Fruit fly (Drosophila melanogaster) whole organism, embryonic: Measurements from ENCODE around the gene scyl.

Experiments
- Awh ChIP-seq: fragments of 200-800 bp; sonication (Bioruptor generic); IDR thresholded peaks from 2 replicates; pipeline ENCODE4, ENCODE4 v1.3.6; 2022; ENCODE audit warnings: missing biosample characterization, missing genetic modification characterization
- B-H1 ChIP-seq: fragments of 200-800 bp; sonication (Bioruptor generic); IDR thresholded peaks from 3 replicates; pipeline ENCODE4 v1.3.6; 2022; ENCODE audit warnings: missing biosample characterization, missing genetic modification characterization
- CG11093 ChIP-seq: fragments of 200-800 bp; sonication (Bioruptor generic); IDR thresholded peaks from 3 replicates; pipeline ENCODE4 v1.3.6; 2022; ENCODE audit warnings: missing biosample characterization, missing genetic modification characterization
- CG11398 ChIP-seq: fragments of 200-800 bp; sonication (Bioruptor generic); optimal IDR thresholded peaks from 2 replicates; lab custom pipeline; 2016; ENCODE audit warnings: missing biosample characterization, missing genetic modification characterization
- CG1233 ChIP-seq: fragments of 200-800 bp; sonication (Bioruptor generic); optimal IDR thresholded peaks from 4 replicates; lab custom pipeline; 2018; ENCODE audit warnings: missing biosample characterization, mild to moderate bottlenecking, missing genetic modification characterization
- CG13424 ChIP-seq: fragments of 200-800 bp; sonication (Bioruptor generic); optimal IDR thresholded peaks from 2 replicates; lab custom pipeline; 2019; ENCODE audit warnings: missing biosample characterization, mild to moderate bottlenecking, missing genetic modification characterization, moderate library complexity
- CG14441 ChIP-seq: fragments of 200-800 bp; sonication (Bioruptor generic); IDR thresholded peaks from 2 replicates; pipeline ENCODE4 v1.3.6; 2022; ENCODE audit warnings: missing biosample characterization, missing genetic modification characterization
- CG14667 ChIP-seq: fragments of 200-800 bp; sonication (Bioruptor generic); IDR thresholded peaks from 2 replicates; pipeline ENCODE4 v1.3.6; 2022; ENCODE audit warnings: missing biosample characterization, missing genetic modification characterization
- CG15601 ChIP-seq: fragments of 200-800 bp; sonication (Bioruptor generic); optimal IDR thresholded peaks from 3 replicates; lab custom pipeline; 2019; ENCODE audit warnings: missing biosample characterization, mild to moderate bottlenecking, missing genetic modification characterization, moderate library complexity
- CG30403 ChIP-seq: fragments of 200-800 bp; sonication (Bioruptor generic); optimal IDR thresholded peaks from 3 replicates; lab custom pipeline; 2016; ENCODE audit warnings: missing biosample characterization, missing genetic modification characterization
- CG4424 ChIP-seq: fragments of 200-800 bp; sonication (Bioruptor generic); optimal IDR thresholded peaks from 3 replicates; lab custom pipeline; 2016; ENCODE audit warnings: missing biosample characterization, missing genetic modification characterization
- CG5180 ChIP-seq: fragments of 200-800 bp; sonication (Bioruptor generic); optimal IDR thresholded peaks from 3 replicates; lab custom pipeline; 2017; ENCODE audit warnings: missing biosample characterization, missing genetic modification characterization, mild to moderate bottlenecking, moderate library complexity, missing genetic modification reagents
- CG6272 ChIP-seq: fragments of 200-800 bp; sonication (Bioruptor generic); IDR thresholded peaks from 2 replicates; pipeline ENCODE4 v1.3.6; 2022; ENCODE audit warnings: missing biosample characterization, missing genetic modification characterization
- CG7271 ChIP-seq: fragments of 200-800 bp; sonication (Bioruptor generic); optimal IDR thresholded peaks from 2 replicates; lab custom pipeline; 2018; ENCODE audit warnings: missing biosample characterization, mild to moderate bottlenecking, missing genetic modification characterization, moderate library complexity
- CG7745 ChIP-seq: fragments of 200-800 bp; sonication (Bioruptor generic); optimal IDR thresholded peaks from 2 replicates; lab custom pipeline; 2018; ENCODE audit warnings: missing biosample characterization, mild to moderate bottlenecking, missing genetic modification characterization, moderate library complexity
- CG8944 ChIP-seq: fragments of 200-800 bp; sonication (Bioruptor generic); optimal IDR thresholded peaks from 3 replicates; lab custom pipeline; 2016; ENCODE audit warnings: missing biosample characterization, missing genetic modification characterization
- Dp ChIP-seq: fragments of 200-800 bp; sonication (Bioruptor generic); optimal IDR thresholded peaks from 2 replicates; lab custom pipeline; 2018; ENCODE audit warnings: missing biosample characterization, mild to moderate bottlenecking, missing genetic modification characterization, moderate library complexity
- H2.0 ChIP-seq: fragments of 200-800 bp; sonication (Bioruptor generic); IDR thresholded peaks from 2 replicates; pipeline ENCODE4 v1.3.6; 2022; ENCODE audit warnings: missing biosample characterization, missing genetic modification characterization
- Hr51 ChIP-seq, 2 experiments: fragments of 200-800 bp; sonication (Bioruptor generic); optimal IDR thresholded peaks; 2 replicates in 1 of 2; 3 replicates in 1 of 2; lab custom pipeline; 2016 to 2018; ENCODE audit warnings: missing biosample characterization in 2 of 2, missing genetic modification characterization in 2 of 2, mild to moderate bottlenecking in 1 of 2, moderate library complexity in 1 of 2
- Neu2 ChIP-seq: fragments of 200-800 bp; sonication (Bioruptor generic); optimal IDR thresholded peaks from 3 replicates; lab custom pipeline; 2016; ENCODE audit warnings: missing biosample characterization, missing genetic modification characterization, borderline replicate concordance
- Nf-YC ChIP-seq: fragments of 200-800 bp; optimal IDR thresholded peaks from 3 replicates; lab custom pipeline; 2019; ENCODE audit warnings: missing biosample characterization, mild to moderate bottlenecking, missing genetic modification characterization, moderate library complexity
- Spps ChIP-seq: fragments of 200-800 bp; sonication (Bioruptor generic); optimal IDR thresholded peaks from 2 replicates; lab custom pipeline; 2018; ENCODE audit warnings: missing biosample characterization, mild to moderate bottlenecking, missing genetic modification characterization
- Xrp1 ChIP-seq: fragments of 200-800 bp; sonication (Bioruptor generic); IDR thresholded peaks from 2 replicates; pipeline ENCODE4 v1.3.6; 2022; ENCODE audit warnings: missing biosample characterization, missing genetic modification characterization
- ash1 ChIP-seq: fragments of 200-800 bp; sonication (Bioruptor generic); optimal IDR thresholded peaks from 2 replicates; lab custom pipeline; 2018; ENCODE audit warnings: missing biosample characterization, mild to moderate bottlenecking, missing genetic modification characterization
- bigmax ChIP-seq: fragments of 200-800 bp; sonication (Bioruptor generic); optimal IDR thresholded peaks from 2 replicates; lab custom pipeline; 2018; ENCODE audit warnings: missing biosample characterization, mild to moderate bottlenecking, missing genetic modification characterization
- caup ChIP-seq: fragments of 200-800 bp; sonication (Bioruptor generic); optimal IDR thresholded peaks from 3 replicates; lab custom pipeline; 2017; ENCODE audit warnings: missing biosample characterization, mild to moderate bottlenecking, missing genetic modification characterization, moderate library complexity; ENCODE audit not compliant: severe bottlenecking
- chm ChIP-seq: fragments of 200-800 bp; sonication (Bioruptor generic); IDR thresholded peaks from 2 replicates; pipeline ENCODE4 v1.3.6; 2022; ENCODE audit warnings: missing biosample characterization, missing genetic modification characterization
- croc ChIP-seq: fragments of 200-800 bp; sonication (Bioruptor generic); conservative IDR thresholded peaks from 3 replicates; pipeline ENCODE4 v1.3.6; 2022; ENCODE audit warnings: missing biosample characterization, missing genetic modification characterization
- dimm ChIP-seq: fragments of 200-800 bp; sonication (Bioruptor generic); IDR thresholded peaks from 2 replicates; pipeline ENCODE4 v1.3.6; 2022; ENCODE audit warnings: missing biosample characterization, missing genetic modification characterization
- dmrt99B ChIP-seq: fragments of 200-800 bp; sonication (Bioruptor generic); optimal IDR thresholded peaks from 2 replicates; lab custom pipeline; 2018; ENCODE audit warnings: missing biosample characterization, mild to moderate bottlenecking, missing genetic modification characterization, moderate library complexity
- eve ChIP-seq, 2 experiments: fragments of >200 bp; optimal IDR thresholded peaks; 2 replicates each; lab custom pipeline; 2017; ENCODE audit warnings: missing biosample characterization in 2 of 2, missing genetic modification characterization in 2 of 2
- fd64A ChIP-seq: fragments of 200-800 bp; sonication (Bioruptor generic); optimal IDR thresholded peaks from 3 replicates; lab custom pipeline; 2018; ENCODE audit warnings: missing biosample characterization, mild to moderate bottlenecking, missing genetic modification characterization
- gce ChIP-seq: fragments of 200-800 bp; sonication (Bioruptor generic); IDR thresholded peaks from 3 replicates; pipeline ENCODE4 v1.3.6; 2022; ENCODE audit warnings: missing biosample characterization, missing genetic modification characterization
- gcm2 ChIP-seq: fragments of 200-800 bp; sonication (Bioruptor generic); optimal IDR thresholded peaks from 2 replicates; lab custom pipeline; 2016; ENCODE audit warnings: missing biosample characterization, missing genetic modification characterization
- hbn ChIP-seq: fragments of 200-800 bp; sonication (Bioruptor generic); IDR thresholded peaks from 2 replicates; pipeline ENCODE4 v1.3.6; 2022; ENCODE audit warnings: missing biosample characterization, missing genetic modification characterization; ENCODE audit not compliant: partially characterized antibody
- knrl ChIP-seq: fragments of 200-800 bp; sonication (Bioruptor generic); IDR thresholded peaks from 3 replicates; pipeline ENCODE4 v1.3.6; 2022; ENCODE audit warnings: missing biosample characterization, missing genetic modification characterization; ENCODE audit not compliant: partially characterized antibody
- pfk ChIP-seq: fragments of 200-800 bp; sonication (Bioruptor generic); optimal IDR thresholded peaks from 2 replicates; lab custom pipeline; 2018; ENCODE audit warnings: missing biosample characterization, mild to moderate bottlenecking, missing genetic modification characterization, moderate library complexity
- pzg ChIP-seq: fragments of 200-800 bp; sonication (Bioruptor generic); optimal IDR thresholded peaks from 3 replicates; lab custom pipeline; 2018; ENCODE audit warnings: missing biosample characterization, mild to moderate bottlenecking, missing genetic modification characterization, moderate library complexity
- slbo ChIP-seq: fragments of 200-800 bp; sonication (Bioruptor generic); IDR thresholded peaks from 2 replicates; pipeline ENCODE4 v1.3.6; 2022; ENCODE audit warnings: missing biosample characterization, missing genetic modification characterization
- so ChIP-seq: fragments of 200-800 bp; sonication (Bioruptor generic); IDR thresholded peaks from 3 replicates; pipeline ENCODE4 v1.3.6; 2022; ENCODE audit warnings: missing biosample characterization, missing genetic modification characterization
- trh ChIP-seq: fragments of 200-800 bp; sonication (Bioruptor generic); optimal IDR thresholded peaks from 2 replicates; lab custom pipeline; 2016; ENCODE audit warnings: missing biosample characterization, missing genetic modification characterization
- vvl ChIP-seq: fragments of 200-800 bp; sonication (Bioruptor generic); IDR thresholded peaks from 2 replicates; pipeline ENCODE4 v1.3.6; 2022; ENCODE audit warnings: missing biosample characterization, missing genetic modification characterization
- wdn ChIP-seq: fragments of 200-800 bp; sonication (Bioruptor generic); IDR thresholded peaks from 2 replicates; pipeline ENCODE4 v1.3.6; 2022; ENCODE audit warnings: missing biosample characterization, missing genetic modification characterization
- zen2 ChIP-seq: fragments of 200-800 bp; sonication (Bioruptor generic); IDR thresholded peaks from 3 replicates; pipeline ENCODE4 v1.3.6; 2022; ENCODE audit warnings: missing biosample characterization, missing genetic modification characterization; ENCODE audit not compliant: partially characterized antibody

The scyl gene

dm6 chr3L:11251721-11252423, at the start of gene scyl (continued):
- TF ChIP-seq wdn (GFP tag; lab: Robert Waterston, UW): peak; percentile 54; the same call in 1 of the 2 replicates
- peak; percentile 45 for TF ChIP-seq Nf-YC
- peak; percentile 67 for TF ChIP-seq CG5180
- peak; percentile 82 for TF ChIP-seq caup
- TF ChIP-seq so (GFP tag; lab: Robert Waterston, UW): peak; percentile 70; the same call in 2 of the 3 replicates
- TF ChIP-seq chm (GFP tag; lab: Robert Waterston, UW): peak; percentile 99
- TF ChIP-seq CG14667: no peak
- TF ChIP-seq vvl: peak; percentile 89
- peak; percentile 29 for TF ChIP-seq Xrp1 (GFP tag; lab: Robert Waterston, UW)
- no peak for TF ChIP-seq CG30403 (GFP tag; lab: Kevin White, UChicago)
- TF ChIP-seq knrl: no peak; the same call in 2 of the 3 replicates
- TF ChIP-seq CG11093: no peak; the same call in 2 of the 3 replicates
- peak; percentile 63 for TF ChIP-seq hbn (GFP tag; lab: Robert Waterston, UW)
- TF ChIP-seq CG15601 (tag; lab: Kevin White, UChicago): no peak
- TF ChIP-seq B-H1: peak; percentile 51; the same call in 1 of the 3 replicates
- TF ChIP-seq dmrt99B (tag; lab: Kevin White, UChicago): peak; percentile 41
- peak; percentile 84 for TF ChIP-seq CG7745 (tag; lab: Kevin White, UChicago)
- TF ChIP-seq eve (GFP tag; optimal IDR thresholded peaks at IDR 0.05; lab: Kevin White, UChicago): no peak
- peak; percentile 48 for TF ChIP-seq CG7271 (tag; lab: Kevin White, UChicago)
- no peak for TF ChIP-seq CG13424 (tag; lab: Kevin White, UChicago)
- peak; percentile 68 for TF ChIP-seq CG4424
- TF ChIP-seq pzg (GFP tag; lab: Kevin White, UChicago): no peak
- no peak for TF ChIP-seq H2.0 (GFP tag; lab: Robert Waterston, UW)
- peak; percentile 91 for TF ChIP-seq ash1 (GFP tag; lab: Kevin White, UChicago)
- TF ChIP-seq Awh (GFP tag; lab: Robert Waterston, UW): peak; percentile 62
- peak; percentile 18 for TF ChIP-seq Neu2 (GFP tag; lab: Kevin White, UChicago)
- no peak for TF ChIP-seq Spps
- peak; percentile 43 for TF ChIP-seq CG8944 (GFP tag; lab: Kevin White, UChicago)
- TF ChIP-seq fd64A (GFP tag; lab: Kevin White, UChicago): peak; percentile 74
- TF ChIP-seq zen2 (GFP tag; lab: Robert Waterston, UW): peak; percentile 87; the same call in 2 of the 3 replicates
- no peak for TF ChIP-seq croc (GFP tag; lab: Robert Waterston, UW)
- TF ChIP-seq Hr51 (GFP tag; optimal IDR thresholded peaks at IDR 0.05; lab: Kevin White, UChicago): peak; percentile 23 to 26
- peak; percentile 88; the same call in 2 of the 3 replicates for TF ChIP-seq gce
- peak; percentile 56 for TF ChIP-seq CG1233 (GFP tag; lab: Kevin White, UChicago)
- peak; percentile 32; the same call in 1 of the 2 replicates for TF ChIP-seq CG14441
- TF ChIP-seq CG6272 (GFP tag; lab: Robert Waterston, UW): no peak
- TF ChIP-seq pfk (GFP tag; lab: Kevin White, UChicago): peak; percentile 65
- peak; percentile 58; the same call in 1 of the 2 replicates for TF ChIP-seq slbo (GFP tag; lab: Robert Waterston, UW)
- no peak for TF ChIP-seq trh (GFP tag; lab: Kevin White, UChicago)
- TF ChIP-seq Dp (GFP tag; lab: Kevin White, UChicago): no peak
- peak; percentile 32 for TF ChIP-seq bigmax (GFP tag; lab: Kevin White, UChicago)
- no peak for TF ChIP-seq dimm (GFP tag; lab: Robert Waterston, UW)
- TF ChIP-seq CG11398: peak; percentile 50
- TF ChIP-seq gcm2 (GFP tag; lab: Kevin White, UChicago): no peak
